Worm (Caenorhabditis elegans): ENCODE results near the gene W02B12.1.

DNA sequence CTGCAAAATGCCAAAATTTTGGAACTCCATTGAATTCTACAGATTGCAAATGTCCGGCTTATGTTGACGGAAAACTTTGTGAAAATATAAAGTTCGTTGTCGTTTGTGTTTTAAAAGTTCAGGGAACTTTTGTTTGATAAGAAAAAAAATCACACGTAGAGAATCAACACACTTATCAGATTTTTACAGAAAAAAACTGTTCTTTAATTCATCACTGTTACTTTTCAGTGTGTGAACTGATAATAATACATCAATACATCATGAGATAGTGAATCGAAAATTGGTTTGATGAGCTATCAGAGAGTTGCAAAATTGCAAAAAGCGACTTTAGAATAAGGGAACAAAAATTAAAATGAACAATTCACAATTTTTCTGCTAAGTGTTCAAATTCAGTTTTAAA is 30.3 kb upstream of the W02B12.1 start:
- no peak for TF ChIP-seq egl-27 (tag; optimal IDR thresholded peaks at IDR 0.05)
- TF ChIP-seq zag-1 (tag; optimal IDR thresholded peaks at IDR 0.05), result no peak
- TF ChIP-seq ama-1 (optimal IDR thresholded peaks at IDR 0.05), result no peak
- TF ChIP-seq ceh-9 (tag; optimal IDR thresholded peaks at IDR 0.05), result no peak
- TF ChIP-seq nhr-237 (tag; optimal IDR thresholded peaks at IDR 0.05), result no peak
- no peak for TF ChIP-seq hmg-11 (tag; optimal IDR thresholded peaks at IDR 0.05)

Data from whole organism, L3 larva.